Worm (Caenorhabditis elegans) whole organism, L1 larva: ENCODE data around the gene madf-11.
A peak's percentile ranks its signal among the peaks of the same experiment; 100 is the strongest.

ENCODE experiments used
- efl-1 ChIP-seq, 4 experiments: fragments of 150-350 bp; optimal IDR thresholded peaks in 3 of 4; peaks in 1 of 4; 1 replicate in 1 of 4; 2 replicates in 3 of 4; lab custom pipeline; 2014; ENCODE audit warnings: missing biosample characterization in 2 of 4, missing genetic modification characterization in 2 of 4, missing genetic modification reagents in 2 of 4
- fos-1 ChIP-seq: fragments of 150-350 bp; optimal IDR thresholded peaks from 2 replicates; lab custom pipeline; 2014; ENCODE audit warnings: missing biosample characterization, missing genetic modification characterization
- hpl-2 ChIP-seq: fragments of 150-350 bp; optimal IDR thresholded peaks from 2 replicates; lab custom pipeline; 2014; ENCODE audit warnings: missing biosample characterization, missing genetic modification reagents, missing genetic modification characterization
- lin-13 ChIP-seq: fragments of 150-350 bp; optimal IDR thresholded peaks from 2 replicates; lab custom pipeline; 2014; ENCODE audit warnings: missing biosample characterization, missing genetic modification reagents, missing genetic modification characterization
- lir-3 ChIP-seq: sonication (generic microtip); optimal IDR thresholded peaks from 2 replicates; lab custom pipeline; 2016; ENCODE audit warnings: mild to moderate bottlenecking, missing genetic modification characterization, moderate library complexity, missing compliant biosample characterization; ENCODE audit not compliant: poor library complexity
- lsy-2 ChIP-seq, 2 experiments: fragments of 150-350 bp; optimal IDR thresholded peaks; 2 replicates each; lab custom pipeline; 2014; ENCODE audit warnings: missing biosample characterization in 2 of 2, missing genetic modification characterization in 2 of 2
- nhr-77 ChIP-seq: fragments of 150-350 bp; optimal IDR thresholded peaks from 2 replicates; lab custom pipeline; 2014; ENCODE audit warnings: missing biosample characterization, missing genetic modification characterization
- nhr-90 ChIP-seq: sonication (generic microtip); optimal IDR thresholded peaks from 2 replicates; lab custom pipeline; 2016; ENCODE audit warnings: mild to moderate bottlenecking, missing genetic modification characterization, missing compliant biosample characterization; ENCODE audit not compliant: poor library complexity
- pag-3 ChIP-seq: sonication (generic microtip); optimal IDR thresholded peaks from 2 replicates; lab custom pipeline; 2017; ENCODE audit warnings: missing genetic modification characterization, mild to moderate bottlenecking, missing compliant biosample characterization, antibody characterized with exemption, borderline replicate concordance; ENCODE audit not compliant: insufficient read depth
- rnt-1 ChIP-seq: sonication (generic microtip); optimal IDR thresholded peaks from 2 replicates; lab custom pipeline; 2016; ENCODE audit warnings: mild to moderate bottlenecking, missing genetic modification characterization, moderate library complexity, missing compliant biosample characterization
- sptf-1 ChIP-seq: fragments of 150-350 bp; optimal IDR thresholded peaks from 2 replicates; lab custom pipeline; 2014; ENCODE audit warnings: missing biosample characterization, missing genetic modification characterization
- tlp-1 ChIP-seq: fragments of 150-350 bp; optimal IDR thresholded peaks from 2 replicates; lab custom pipeline; 2014; ENCODE audit warnings: missing biosample characterization, missing genetic modification characterization

DNA sequence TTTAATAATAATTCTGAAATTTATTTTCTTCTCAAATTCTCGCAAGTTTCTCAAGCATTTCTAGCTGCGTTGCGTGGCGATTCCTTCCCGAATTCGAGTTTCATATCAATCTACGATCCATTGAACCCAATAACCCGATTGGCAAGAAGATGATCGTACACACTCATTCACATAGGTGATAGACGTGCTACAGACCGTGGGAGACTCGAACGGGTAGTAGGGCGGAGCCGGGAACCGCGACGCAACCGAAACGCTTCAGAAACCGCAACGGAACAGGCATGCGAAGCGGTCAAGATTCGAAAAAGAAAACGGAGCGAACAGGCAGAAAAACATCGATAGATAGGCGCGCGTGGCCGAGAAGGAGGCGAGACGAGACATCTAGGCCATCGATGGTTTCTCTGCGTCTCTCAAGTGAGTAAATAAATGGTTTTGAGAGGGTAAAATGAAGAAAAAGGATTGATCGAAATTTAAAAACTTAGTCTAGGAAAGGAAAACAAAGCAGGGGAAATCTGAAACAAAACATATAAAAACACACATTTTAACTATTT lies at the start of gene madf-11:
- TF ChIP-seq hpl-2 (GFP tag; lab: Kevin White, UChicago): no peak
- TF ChIP-seq lir-3: peak; percentile 78
- TF ChIP-seq pag-3 (tag; lab: Kevin White, UChicago): no peak
- TF ChIP-seq lsy-2 (tag; optimal IDR thresholded peaks at IDR 0.05; lab: Kevin White, UChicago): peak; percentile 66 to 83
- TF ChIP-seq nhr-90 (tag; lab: Kevin White, UChicago): peak; percentile 49
- no peak for TF ChIP-seq sptf-1 (tag; lab: Kevin White, UChicago)
- TF ChIP-seq efl-1 (optimal IDR thresholded peaks at IDR 0.05; lab: Kevin White, UChicago): peak; percentile 77 to 88
- peak; percentile 74 to 97 for TF ChIP-seq efl-1 (GFP tag; optimal IDR thresholded peaks at IDR 0.05 in 1 of 2; lab: Kevin White, UChicago)
- TF ChIP-seq nhr-77: no peak
- TF ChIP-seq rnt-1 (tag; lab: Kevin White, UChicago): peak; percentile 92
- TF ChIP-seq tlp-1 (tag; lab: Kevin White, UChicago): no peak
- TF ChIP-seq fos-1 (tag; lab: Kevin White, UChicago): no peak
- peak; percentile 62 for TF ChIP-seq lin-13 (GFP tag; lab: Kevin White, UChicago)
